Worm (Caenorhabditis elegans): ENCODE measurements around the gene R09B5.11.

DNA sequence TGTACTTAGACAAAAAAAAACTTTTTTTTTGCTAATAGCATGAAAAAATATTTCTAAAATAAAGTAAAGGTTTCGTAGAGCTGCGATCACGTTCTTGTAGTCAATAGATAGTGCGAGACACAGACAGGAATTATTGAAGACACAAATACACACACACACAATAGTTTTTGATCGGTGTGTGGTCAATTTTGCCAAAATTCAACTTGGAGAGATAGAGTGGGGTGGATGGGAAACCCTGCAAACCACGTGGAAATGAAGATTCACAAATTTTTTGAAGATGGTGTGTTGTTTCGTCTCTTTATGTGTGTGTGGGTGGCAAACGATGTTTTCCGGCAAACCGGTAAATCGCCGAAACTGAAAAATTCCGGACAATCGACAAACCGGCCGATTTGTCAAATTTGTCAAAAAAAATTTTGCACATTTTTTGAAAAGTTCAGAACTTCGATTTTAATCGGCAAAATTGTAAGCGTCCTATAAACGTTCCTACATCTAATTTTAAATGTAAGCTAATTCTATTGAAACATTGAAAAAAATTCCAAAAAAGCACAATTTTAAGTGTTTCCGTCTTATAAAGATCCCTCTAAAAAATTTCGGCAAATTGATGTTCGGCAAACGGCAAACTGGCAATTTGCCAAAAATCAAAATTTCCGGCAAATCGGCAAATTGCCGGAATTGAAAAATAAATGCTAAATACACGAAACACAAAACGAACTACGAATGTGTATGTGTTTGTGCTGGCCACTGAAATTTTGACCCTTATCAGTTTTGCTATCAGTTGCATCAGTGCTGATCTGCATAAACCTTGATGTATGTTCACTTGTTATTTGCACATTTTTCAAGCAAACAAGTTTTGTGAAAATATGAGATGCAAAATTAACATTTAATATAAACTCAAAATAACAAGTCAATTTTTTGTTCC, 6.2 kb upstream of the R09B5.11 start:
- no peak for TF ChIP-seq him-1 (tag; optimal IDR thresholded peaks at IDR 0.05)
- no peak for TF ChIP-seq dao-5 (tag; optimal IDR thresholded peaks at IDR 0.05)
- TF ChIP-seq W03F9.2 (tag; optimal IDR thresholded peaks at IDR 0.05), result no peak
